Worm (Caenorhabditis elegans) whole organism, L3 larva: ENCODE results near the gene C31H2.4.
A peak's percentile ranks its signal among the peaks of the same experiment; 100 is the strongest.

Source experiments
- R02D3.7 ChIP-seq: fragments of 150-350 bp; optimal IDR thresholded peaks from 2 replicates; lab custom pipeline; 2014; ENCODE audit warnings: missing biosample characterization, missing genetic modification characterization
- ZK546.5 ChIP-seq: sonication (generic microtip); optimal IDR thresholded peaks from 2 replicates; lab custom pipeline; 2017; ENCODE audit warnings: missing biosample characterization, missing genetic modification characterization
- ama-1 ChIP-seq: fragments of 150-350 bp; optimal IDR thresholded peaks from 2 replicates; lab custom pipeline; 2018
- ceh-16 ChIP-seq: sonication (generic microtip); optimal IDR thresholded peaks from 2 replicates; lab custom pipeline; 2017; ENCODE audit warnings: missing biosample characterization, missing genetic modification characterization
- ceh-28 ChIP-seq: fragments of 150-350 bp; optimal IDR thresholded peaks from 2 replicates; lab custom pipeline; 2014; ENCODE audit warnings: missing biosample characterization, missing genetic modification reagents, missing genetic modification characterization
- ceh-82 ChIP-seq: fragments of 150-350 bp; optimal IDR thresholded peaks from 2 replicates; lab custom pipeline; 2014; ENCODE audit warnings: missing biosample characterization, missing genetic modification characterization
- ceh-9 ChIP-seq: sonication (generic microtip); optimal IDR thresholded peaks from 2 replicates; lab custom pipeline; 2018; ENCODE audit warnings: missing biosample characterization, missing genetic modification characterization
- egl-5 ChIP-seq: fragments of 150-350 bp; optimal IDR thresholded peaks from 2 replicates; lab custom pipeline; 2017; ENCODE audit warnings: missing biosample characterization, missing genetic modification reagents, missing genetic modification characterization, inconsistent platforms
- elt-2 ChIP-seq: sonication (generic microtip); optimal IDR thresholded peaks from 2 replicates; lab custom pipeline; 2016; ENCODE audit warnings: missing genetic modification reagents, mild to moderate bottlenecking, missing genetic modification characterization, missing compliant biosample characterization
- eor-1 ChIP-seq, 2 experiments: fragments of 150-350 bp; optimal IDR thresholded peaks; 2 replicates each; lab custom pipeline; 2014 to 2018; ENCODE audit warnings: missing biosample characterization in 2 of 2, missing genetic modification characterization in 2 of 2
- fkh-10 ChIP-seq: sonication (generic microtip); optimal IDR thresholded peaks from 2 replicates; lab custom pipeline; 2017; ENCODE audit warnings: missing biosample characterization, missing genetic modification reagents, missing genetic modification characterization
- fkh-2 ChIP-seq: fragments of 150-350 bp; optimal IDR thresholded peaks from 2 replicates; lab custom pipeline; 2014; ENCODE audit warnings: missing biosample characterization, missing genetic modification reagents, missing genetic modification characterization
- fos-1 ChIP-seq: fragments of 150-350 bp; optimal IDR thresholded peaks from 2 replicates; lab custom pipeline; 2014; ENCODE audit warnings: missing biosample characterization, missing genetic modification characterization
- hmg-11 ChIP-seq: sonication (generic microtip); optimal IDR thresholded peaks from 2 replicates; lab custom pipeline; 2016; ENCODE audit warnings: missing genetic modification characterization, missing compliant biosample characterization
- jun-1 ChIP-seq: fragments of 150-350 bp; optimal IDR thresholded peaks from 2 replicates; lab custom pipeline; 2014; ENCODE audit warnings: missing biosample characterization, missing genetic modification reagents, missing genetic modification characterization
- lin-15B ChIP-seq: fragments of 150-350 bp; optimal IDR thresholded peaks from 2 replicates; lab custom pipeline; 2014; ENCODE audit warnings: missing biosample characterization, missing genetic modification characterization
- lin-39 ChIP-seq: fragments of 150-350 bp; optimal IDR thresholded peaks from 2 replicates; lab custom pipeline; 2018; ENCODE audit warnings: missing biosample characterization, missing genetic modification reagents, missing genetic modification characterization
- lsy-12 ChIP-seq: sonication (generic microtip); optimal IDR thresholded peaks from 2 replicates; lab custom pipeline; 2016; ENCODE audit warnings: mild to moderate bottlenecking, missing genetic modification characterization, missing compliant biosample characterization
- mml-1 ChIP-seq: fragments of 150-350 bp; sonication (generic microtip); optimal IDR thresholded peaks from 3 replicates; lab custom pipeline; 2014; ENCODE audit warnings: missing biosample characterization, missing genetic modification characterization
- nfya-1 ChIP-seq: sonication (generic microtip); optimal IDR thresholded peaks from 2 replicates; lab custom pipeline; 2017; ENCODE audit warnings: missing genetic modification characterization, mild to moderate bottlenecking, missing compliant biosample characterization, antibody characterized with exemption, moderate library complexity; ENCODE audit not compliant: insufficient read depth
- nhr-11 ChIP-seq: fragments of 150-350 bp; optimal IDR thresholded peaks from 2 replicates; lab custom pipeline; 2014; ENCODE audit warnings: missing biosample characterization, missing genetic modification characterization
- nhr-12 ChIP-seq: fragments of 150-350 bp; optimal IDR thresholded peaks from 2 replicates; lab custom pipeline; 2014; ENCODE audit warnings: missing biosample characterization, missing genetic modification characterization
- nhr-237 ChIP-seq: fragments of 150-350 bp; optimal IDR thresholded peaks from 2 replicates; lab custom pipeline; 2014; ENCODE audit warnings: missing biosample characterization, missing genetic modification characterization
- nhr-25 ChIP-seq: sonication (generic microtip); optimal IDR thresholded peaks from 2 replicates; lab custom pipeline; 2017; ENCODE audit warnings: missing biosample characterization, missing genetic modification characterization
- nhr-43 ChIP-seq: sonication (generic microtip); optimal IDR thresholded peaks from 2 replicates; lab custom pipeline; 2016; ENCODE audit warnings: mild to moderate bottlenecking, missing genetic modification characterization, missing compliant biosample characterization; ENCODE audit not compliant: poor library complexity, severe bottlenecking
- nhr-67 ChIP-seq: fragments of 150-350 bp; optimal IDR thresholded peaks from 2 replicates; lab custom pipeline; 2014; ENCODE audit warnings: missing biosample characterization, missing genetic modification characterization
- nhr-76 ChIP-seq: fragments of 150-350 bp; sonication (generic microtip); optimal IDR thresholded peaks from 5 replicates; lab custom pipeline; 2014; ENCODE audit warnings: missing biosample characterization, missing genetic modification characterization
- nhr-77 ChIP-seq: fragments of 150-350 bp; optimal IDR thresholded peaks from 2 replicates; lab custom pipeline; 2014; ENCODE audit warnings: missing biosample characterization, missing genetic modification characterization
- pqm-1 ChIP-seq: fragments of 150-350 bp; optimal IDR thresholded peaks from 2 replicates; lab custom pipeline; 2017; ENCODE audit warnings: missing biosample characterization, missing genetic modification characterization, inconsistent platforms
- sea-2 ChIP-seq: fragments of 150-350 bp; sonication (generic microtip); optimal IDR thresholded peaks from 4 replicates; lab custom pipeline; 2014; ENCODE audit warnings: missing biosample characterization, missing genetic modification reagents, missing genetic modification characterization
- snpc-4 ChIP-seq: fragments of 150-350 bp; optimal IDR thresholded peaks from 2 replicates; lab custom pipeline; 2014; ENCODE audit warnings: missing biosample characterization, missing genetic modification characterization
- tbx-2 ChIP-seq: sonication (generic microtip); optimal IDR thresholded peaks from 2 replicates; lab custom pipeline; 2016; ENCODE audit warnings: mild to moderate bottlenecking, missing genetic modification characterization, missing compliant biosample characterization
- unc-39 ChIP-seq: sonication (generic microtip); optimal IDR thresholded peaks from 4 replicates; lab custom pipeline; 2017; ENCODE audit warnings: missing biosample characterization, missing genetic modification characterization
- unc-62 ChIP-seq: fragments of 150-350 bp; sonication (generic microtip); optimal IDR thresholded peaks from 4 replicates; lab custom pipeline; 2014; ENCODE audit warnings: missing biosample characterization, missing genetic modification reagents, missing genetic modification characterization
- zag-1 ChIP-seq: fragments of 150-350 bp; optimal IDR thresholded peaks from 2 replicates; lab custom pipeline; 2014; ENCODE audit warnings: missing biosample characterization, missing genetic modification characterization
- ztf-11 ChIP-seq: fragments of 150-350 bp; optimal IDR thresholded peaks from 2 replicates; lab custom pipeline; 2014; ENCODE audit warnings: missing biosample characterization, missing genetic modification characterization
- ztf-4 ChIP-seq: fragments of 150-350 bp; optimal IDR thresholded peaks from 2 replicates; lab custom pipeline; 2014; ENCODE audit warnings: missing biosample characterization, missing genetic modification characterization

Gene C31H2.4

DNA sequence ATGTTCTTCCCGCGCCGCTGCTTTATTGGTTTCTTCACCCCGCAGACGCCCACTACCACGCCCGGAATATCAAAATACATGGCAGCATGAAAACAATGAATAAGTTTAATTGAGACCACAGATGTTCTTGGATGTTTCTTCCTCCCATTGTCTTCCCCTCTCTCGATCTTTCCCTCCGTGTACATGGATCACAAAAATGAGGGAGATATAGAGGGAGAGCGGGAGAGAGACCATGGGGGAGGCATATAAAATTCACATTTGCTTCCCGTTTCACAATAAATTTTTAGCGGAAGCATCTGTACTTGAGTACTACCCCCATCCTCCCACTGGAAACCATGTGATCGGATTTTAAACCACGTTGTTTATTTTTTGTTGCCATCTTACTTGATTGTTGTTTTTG, 33.9 kb upstream of the C31H2.4 start:
- TF ChIP-seq pqm-1 (tag; lab: Kevin White, UChicago) (no peak), fkh-10 (GFP tag; lab: Kevin White, UChicago) (no peak), mml-1 (tag; lab: Kevin White, UChicago) (no peak), R02D3.7 (no peak), tbx-2 (tag; lab: Kevin White, UChicago) (no peak), nhr-25 (tag; lab: Kevin White, UChicago) (no peak)
- TF ChIP-seq, all 47 proteins: peak for 0

DNA sequence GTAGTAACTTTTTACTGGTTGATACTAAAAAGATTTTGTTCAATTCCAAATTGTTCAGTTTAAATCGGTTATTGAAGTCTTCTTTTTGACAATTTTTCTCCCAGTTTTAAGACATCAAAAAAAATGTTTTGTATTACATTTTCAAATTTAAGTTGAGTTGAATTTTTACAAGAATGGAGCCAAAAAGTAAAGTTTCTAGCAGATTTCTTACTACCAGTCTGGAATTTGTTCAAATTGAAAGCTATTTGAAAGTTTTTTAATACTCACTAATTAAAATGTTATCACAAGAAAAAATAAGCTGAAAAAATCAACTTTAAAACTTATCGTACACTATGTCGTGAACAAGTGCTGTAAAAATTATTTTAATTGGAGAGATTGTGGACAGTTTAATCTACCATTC, 30.6 kb upstream of the C31H2.4 start:
- TF ChIP-seq ceh-82 (tag; lab: Kevin White, UChicago): no peak
- no peak for TF ChIP-seq sea-2 (GFP tag; lab: Kevin White, UChicago)
- TF ChIP-seq nhr-43 (tag; lab: Kevin White, UChicago): no peak
- no peak for TF ChIP-seq nhr-11
- TF ChIP-seq nhr-76 (tag; lab: Kevin White, UChicago): no peak
- no peak for TF ChIP-seq unc-39 (tag; lab: Kevin White, UChicago)
- no peak for TF ChIP-seq snpc-4 (tag; lab: Kevin White, UChicago)
- TF ChIP-seq ceh-16 (tag; lab: Kevin White, UChicago): no peak
- TF ChIP-seq ama-1 (lab: Kevin White, UChicago): no peak
- TF ChIP-seq ztf-4 (tag; lab: Kevin White, UChicago): no peak
- no peak for TF ChIP-seq pqm-1 (tag; lab: Kevin White, UChicago)

DNA sequence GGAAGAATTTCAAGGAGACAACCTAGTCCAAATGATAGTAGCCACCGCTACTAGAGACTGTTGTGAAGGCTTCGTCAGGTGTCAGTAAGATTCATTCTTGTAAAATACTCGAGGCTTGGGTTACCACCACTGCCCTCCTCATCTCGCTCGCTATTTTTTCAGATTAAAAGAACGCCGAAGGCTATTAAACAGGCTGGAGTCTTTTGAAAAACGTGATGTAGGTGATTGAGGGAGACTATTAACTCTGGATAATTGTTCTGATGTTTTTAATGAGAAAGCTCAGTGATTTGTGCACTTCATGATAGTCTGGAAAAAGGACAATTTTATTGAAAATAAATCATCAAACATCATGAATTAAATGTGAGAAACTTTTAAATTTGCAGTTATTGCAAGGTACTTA, 29.5 kb upstream of the C31H2.4 start, which contains the start of gene zig-6:
Gene zig-6, minus strand, starts transcription at position 101 of the 400 bp plus-strand sequence.
- TF ChIP-seq ZK546.5 (tag; lab: Kevin White, UChicago) (no peak), egl-5 (tag; lab: Kevin White, UChicago) (peak; percentile 75)

DNA sequence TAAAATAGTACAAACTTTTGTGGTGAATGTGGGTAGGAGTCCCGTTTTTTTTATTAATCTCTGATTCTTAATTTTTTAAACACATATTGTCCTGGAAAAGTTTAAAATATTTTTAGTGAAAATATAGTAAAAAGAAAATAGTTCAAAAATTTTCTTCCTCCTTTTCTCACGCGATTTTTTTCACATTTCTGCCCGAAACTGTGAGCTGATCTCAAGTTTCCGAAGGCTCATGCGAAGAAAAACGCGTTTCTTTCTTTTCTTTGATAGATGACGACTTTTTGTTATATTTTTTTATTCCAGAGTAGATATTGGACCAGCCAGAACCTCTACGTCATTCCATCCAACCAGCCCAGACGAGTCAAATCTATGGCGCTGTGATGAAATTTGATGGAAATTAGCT, 24.5 kb upstream of the C31H2.4 start, which contains the start of gene T03G11.9:
Gene T03G11.9, plus strand, starts transcription at position 301 of the 400 bp plus-strand sequence.
- TF ChIP-seq fkh-2 (tag; lab: Kevin White, UChicago): no peak
- TF ChIP-seq ama-1 (lab: Kevin White, UChicago): no peak
- no peak for TF ChIP-seq nhr-237 (tag; lab: Kevin White, UChicago)
- TF ChIP-seq fos-1 (tag; lab: Kevin White, UChicago): no peak
- TF ChIP-seq unc-39 (tag; lab: Kevin White, UChicago): no peak
- TF ChIP-seq sea-2 (GFP tag; lab: Kevin White, UChicago): no peak
- no peak for TF ChIP-seq nhr-11
- no peak for TF ChIP-seq ceh-82 (tag; lab: Kevin White, UChicago)
- TF ChIP-seq nhr-12: no peak
- TF ChIP-seq nhr-67 (tag; lab: Kevin White, UChicago): no peak
- TF ChIP-seq R02D3.7: no peak
- no peak for TF ChIP-seq ztf-4 (tag; lab: Kevin White, UChicago)
- no peak for TF ChIP-seq unc-62 (GFP tag; lab: Kevin White, UChicago)
- no peak for TF ChIP-seq ztf-11 (tag; lab: Kevin White, UChicago)
- TF ChIP-seq lin-15B (tag; lab: Kevin White, UChicago): no peak
- TF ChIP-seq ceh-9: no peak
- TF ChIP-seq lsy-12: no peak
- no peak for TF ChIP-seq snpc-4 (tag; lab: Kevin White, UChicago)

- TF ChIP-seq lin-39 (tag; lab: Kevin White, UChicago): no peak
- no peak for TF ChIP-seq elt-2 (tag; lab: Kevin White, UChicago)
- no peak for TF ChIP-seq ceh-28 (tag; lab: Kevin White, UChicago)
- TF ChIP-seq zag-1 (tag; lab: Kevin White, UChicago): no peak
- no peak for TF ChIP-seq nhr-77 (tag; lab: Kevin White, UChicago)
- TF ChIP-seq eor-1 (tag; optimal IDR thresholded peaks at IDR 0.05; lab: Kevin White, UChicago): no peak
- TF ChIP-seq jun-1 (tag; lab: Kevin White, UChicago): no peak
- TF ChIP-seq hmg-11 (tag; lab: Kevin White, UChicago): no peak
- no peak for TF ChIP-seq tbx-2 (tag; lab: Kevin White, UChicago)
- no peak for TF ChIP-seq lin-15B (tag; lab: Kevin White, UChicago)
- TF ChIP-seq nhr-11: no peak
- TF ChIP-seq fkh-10 (GFP tag; lab: Kevin White, UChicago): no peak
- TF ChIP-seq ZK546.5 (tag; lab: Kevin White, UChicago): no peak
- no peak for TF ChIP-seq nfya-1 (tag; lab: Kevin White, UChicago)
- no peak for TF ChIP-seq ama-1 (lab: Kevin White, UChicago)
Measured at ce11 chrX:5179874-5180273, 20.4 kb upstream of the C31H2.4 start, which contains the start of gene sru-48. TSS of gene sru-48 (plus strand) at chrX:5180174.
